Fruit fly (Drosophila melanogaster) whole organism, embryonic: ENCODE measurements around the gene Atx-1.
A peak's percentile ranks its signal among the peaks of the same experiment; 100 is the strongest.

Experiments used
- ATbp ChIP-seq: fragments of 200-800 bp; sonication (Bioruptor generic); optimal IDR thresholded peaks from 2 replicates; lab custom pipeline; 2017; ENCODE audit warnings: missing biosample characterization, mild to moderate bottlenecking, missing genetic modification characterization, missing genetic modification reagents
- Bteb2 ChIP-seq: fragments of 200-800 bp; sonication (Bioruptor generic); optimal IDR thresholded peaks from 2 replicates; lab custom pipeline; 2016; ENCODE audit warnings: missing biosample characterization, missing genetic modification characterization
- CG10565 ChIP-seq: fragments of 200-800 bp; sonication (Bioruptor generic); optimal IDR thresholded peaks from 3 replicates; lab custom pipeline; 2016; ENCODE audit warnings: missing biosample characterization, mild to moderate bottlenecking, missing genetic modification characterization
- CG11247 ChIP-seq: fragments of 200-800 bp; sonication (Bioruptor generic); IDR thresholded peaks from 2 replicates; pipeline ENCODE4 v1.3.6; 2022; ENCODE audit warnings: missing biosample characterization, missing genetic modification characterization
- CG12219 ChIP-seq: fragments of 200-800 bp; sonication (Bioruptor generic); optimal IDR thresholded peaks from 3 replicates; lab custom pipeline; 2018; ENCODE audit warnings: missing biosample characterization, mild to moderate bottlenecking, missing genetic modification characterization
- CG12769 ChIP-seq: fragments of 200-800 bp; sonication (Bioruptor generic); optimal IDR thresholded peaks from 2 replicates; lab custom pipeline; 2019; ENCODE audit warnings: missing biosample characterization, mild to moderate bottlenecking, missing genetic modification characterization, moderate library complexity
- CG13775 ChIP-seq: fragments of 200-800 bp; sonication (Bioruptor generic); optimal IDR thresholded peaks from 3 replicates; lab custom pipeline; 2017; ENCODE audit warnings: missing biosample characterization, mild to moderate bottlenecking, missing genetic modification characterization
- CG15269 ChIP-seq: fragments of 200-800 bp; sonication (Bioruptor generic); optimal IDR thresholded peaks from 2 replicates; lab custom pipeline; 2018; ENCODE audit warnings: missing biosample characterization, mild to moderate bottlenecking, missing genetic modification characterization, moderate library complexity
- CG15514 ChIP-seq: fragments of 200-800 bp; sonication (Bioruptor generic); optimal IDR thresholded peaks from 3 replicates; lab custom pipeline; 2017; ENCODE audit warnings: missing biosample characterization, missing genetic modification characterization, mild to moderate bottlenecking, moderate library complexity, missing genetic modification reagents
- CG15601 ChIP-seq: fragments of 200-800 bp; sonication (Bioruptor generic); optimal IDR thresholded peaks from 3 replicates; lab custom pipeline; 2019; ENCODE audit warnings: missing biosample characterization, mild to moderate bottlenecking, missing genetic modification characterization, moderate library complexity
- CG1792 ChIP-seq: fragments of 200-800 bp; sonication (Bioruptor generic); optimal IDR thresholded peaks from 2 replicates; lab custom pipeline; 2016; ENCODE audit warnings: missing biosample characterization, missing genetic modification characterization
- CG18599 ChIP-seq: fragments of 200-800 bp; sonication (Bioruptor generic); optimal IDR thresholded peaks from 3 replicates; lab custom pipeline; 2017; ENCODE audit warnings: missing biosample characterization, missing genetic modification characterization, mild to moderate bottlenecking, moderate library complexity, missing genetic modification reagents
- CG2875 ChIP-seq: fragments of 200-800 bp; sonication (Bioruptor generic); optimal IDR thresholded peaks from 2 replicates; lab custom pipeline; 2017; ENCODE audit warnings: missing biosample characterization, mild to moderate bottlenecking, missing genetic modification characterization, missing genetic modification reagents
- CG3163 ChIP-seq: fragments of 200-800 bp; sonication (Bioruptor generic); optimal IDR thresholded peaks from 3 replicates; lab custom pipeline; 2016; ENCODE audit warnings: missing biosample characterization, missing genetic modification characterization
- CG34224 ChIP-seq: fragments of 200-800 bp; sonication (Bioruptor generic); IDR thresholded peaks from 3 replicates; pipeline ENCODE4 v1.3.6; 2022; ENCODE audit warnings: missing biosample characterization, missing genetic modification characterization; ENCODE audit not compliant: partially characterized antibody
- CG34422 ChIP-seq: fragments of 200-800 bp; sonication (Bioruptor generic); IDR thresholded peaks from 3 replicates; pipeline ENCODE4 v1.3.6; 2022; ENCODE audit warnings: missing biosample characterization, missing genetic modification characterization
- CG3838 ChIP-seq: fragments of 200-800 bp; sonication (Bioruptor generic); optimal IDR thresholded peaks from 3 replicates; lab custom pipeline; 2016; ENCODE audit warnings: missing biosample characterization, missing genetic modification characterization
- CG6683 ChIP-seq: fragments of 200-800 bp; sonication (Bioruptor generic); optimal IDR thresholded peaks from 2 replicates; lab custom pipeline; 2017; ENCODE audit warnings: missing biosample characterization, mild to moderate bottlenecking, missing genetic modification characterization, missing genetic modification reagents
- CG6765 ChIP-seq: fragments of 200-800 bp; sonication (Bioruptor generic); optimal IDR thresholded peaks from 3 replicates; lab custom pipeline; 2017; ENCODE audit warnings: missing biosample characterization, mild to moderate bottlenecking, missing genetic modification characterization
- CG8281 ChIP-seq: fragments of 200-800 bp; sonication (Bioruptor generic); optimal IDR thresholded peaks from 2 replicates; lab custom pipeline; 2018; ENCODE audit warnings: missing biosample characterization, mild to moderate bottlenecking, missing genetic modification characterization, moderate library complexity
- Drgx ChIP-seq: fragments of 200-800 bp; sonication (Bioruptor generic); IDR thresholded peaks from 2 replicates; pipeline ENCODE4 v1.3.6; 2022; ENCODE audit warnings: missing biosample characterization, missing genetic modification characterization
- Gug ChIP-seq: fragments of 200-800 bp; sonication (Bioruptor generic); IDR thresholded peaks from 4 replicates; pipeline ENCODE4 v1.3.6; 2022; ENCODE audit warnings: missing biosample characterization, missing genetic modification characterization
- HHEX ChIP-seq: fragments of 200-800 bp; sonication (Bioruptor generic); optimal IDR thresholded peaks from 3 replicates; lab custom pipeline; 2017; ENCODE audit warnings: missing biosample characterization, mild to moderate bottlenecking, missing genetic modification characterization, missing genetic modification reagents
- Hr51 ChIP-seq, 2 experiments: fragments of 200-800 bp; sonication (Bioruptor generic); optimal IDR thresholded peaks; 2 replicates in 1 of 2; 3 replicates in 1 of 2; lab custom pipeline; 2016 to 2018; ENCODE audit warnings: missing biosample characterization in 2 of 2, missing genetic modification characterization in 2 of 2, mild to moderate bottlenecking in 1 of 2, moderate library complexity in 1 of 2
- Max ChIP-seq: fragments of 200-800 bp; sonication (Bioruptor generic); optimal IDR thresholded peaks from 2 replicates; lab custom pipeline; 2016; ENCODE audit warnings: missing biosample characterization, mild to moderate bottlenecking, missing genetic modification characterization
- Oli ChIP-seq: fragments of 200-800 bp; sonication (Bioruptor generic); optimal IDR thresholded peaks from 2 replicates; lab custom pipeline; 2018; ENCODE audit warnings: missing biosample characterization, mild to moderate bottlenecking, missing genetic modification characterization, moderate library complexity
- Pdp1 ChIP-seq, 2 experiments: fragments of 200-800 bp; sonication (Bioruptor generic); optimal IDR thresholded peaks; 3 replicates each; lab custom pipeline; 2016; ENCODE audit warnings: missing biosample characterization in 2 of 2, missing genetic modification characterization in 2 of 2, mild to moderate bottlenecking in 1 of 2, moderate library complexity in 1 of 2
- al ChIP-seq: fragments of 200-800 bp; sonication (Bioruptor generic); IDR thresholded peaks from 2 replicates; pipeline ENCODE4 v1.3.6; 2022; ENCODE audit warnings: missing biosample characterization, missing genetic modification characterization
- ash1 ChIP-seq: fragments of 200-800 bp; sonication (Bioruptor generic); optimal IDR thresholded peaks from 2 replicates; lab custom pipeline; 2018; ENCODE audit warnings: missing biosample characterization, mild to moderate bottlenecking, missing genetic modification characterization
- cg ChIP-seq: fragments of 200-800 bp; sonication (Bioruptor generic); optimal IDR thresholded peaks from 3 replicates; lab custom pipeline; 2019; ENCODE audit warnings: missing biosample characterization, mild to moderate bottlenecking, missing genetic modification characterization, moderate library complexity
- crol ChIP-seq: fragments of 200-800 bp; sonication (Bioruptor generic); IDR thresholded peaks from 2 replicates; pipeline ENCODE4 v1.3.6; 2022; ENCODE audit warnings: missing biosample characterization, missing genetic modification characterization
- emc ChIP-seq: fragments of 200-800 bp; sonication (Bioruptor generic); optimal IDR thresholded peaks from 2 replicates; lab custom pipeline; 2016; ENCODE audit warnings: missing biosample characterization, missing genetic modification characterization
- eve ChIP-seq, 2 experiments: fragments of >200 bp; optimal IDR thresholded peaks; 2 replicates each; lab custom pipeline; 2017; ENCODE audit warnings: missing biosample characterization in 2 of 2, missing genetic modification characterization in 2 of 2
- fu2 ChIP-seq: fragments of 200-800 bp; sonication (Bioruptor generic); optimal IDR thresholded peaks from 2 replicates; lab custom pipeline; 2016; ENCODE audit warnings: missing biosample characterization, missing genetic modification characterization
- gsb ChIP-seq: fragments of 200-800 bp; sonication (Bioruptor generic); IDR thresholded peaks from 2 replicates; pipeline ENCODE4 v1.3.6; 2022; ENCODE audit warnings: missing biosample characterization, missing genetic modification characterization
- jigr1 ChIP-seq: fragments of 200-800 bp; sonication (Bioruptor generic); IDR thresholded peaks from 3 replicates; pipeline ENCODE4 v1.3.6; 2022; ENCODE audit warnings: missing biosample characterization, missing genetic modification characterization
- kah ChIP-seq: fragments of 200-800 bp; sonication (Bioruptor generic); optimal IDR thresholded peaks from 2 replicates; lab custom pipeline; 2018; ENCODE audit warnings: missing biosample characterization, mild to moderate bottlenecking, missing genetic modification characterization
- lilli ChIP-seq: fragments of 200-800 bp; sonication (Bioruptor generic); optimal IDR thresholded peaks from 3 replicates; lab custom pipeline; 2016; ENCODE audit warnings: missing biosample characterization, missing genetic modification characterization
- lola ChIP-seq, 3 experiments: fragments of >200 bp in 2 of 3; fragments of 200-800 bp in 1 of 3; sonication (Bioruptor generic) in 1 of 3; optimal IDR thresholded peaks; 2 replicates each; lab custom pipeline; 2017 to 2019; ENCODE audit warnings: missing biosample characterization in 3 of 3, missing genetic modification characterization in 3 of 3, mild to moderate bottlenecking in 1 of 3, moderate library complexity in 1 of 3
- nerfin-2 ChIP-seq: fragments of 200-800 bp; sonication (Bioruptor generic); IDR thresholded peaks from 2 replicates; pipeline ENCODE4 v1.3.6; 2022; ENCODE audit warnings: missing biosample characterization, missing genetic modification characterization; ENCODE audit not compliant: partially characterized antibody
- nom ChIP-seq: fragments of 200-800 bp; sonication (Bioruptor generic); optimal IDR thresholded peaks from 2 replicates; lab custom pipeline; 2017; ENCODE audit warnings: missing biosample characterization, missing genetic modification characterization, mild to moderate bottlenecking, moderate library complexity, missing genetic modification reagents
- odd ChIP-seq: fragments of 200-800 bp; sonication (Bioruptor generic); optimal IDR thresholded peaks from 2 replicates; lab custom pipeline; 2017; ENCODE audit warnings: missing biosample characterization, mild to moderate bottlenecking, missing genetic modification characterization
- pfk ChIP-seq: fragments of 200-800 bp; sonication (Bioruptor generic); optimal IDR thresholded peaks from 2 replicates; lab custom pipeline; 2018; ENCODE audit warnings: missing biosample characterization, mild to moderate bottlenecking, missing genetic modification characterization, moderate library complexity
- psq ChIP-seq: fragments of 200-800 bp; sonication (Bioruptor generic); optimal IDR thresholded peaks from 2 replicates; lab custom pipeline; 2017; ENCODE audit warnings: missing biosample characterization, missing genetic modification characterization
- pum ChIP-seq: fragments of 200-800 bp; sonication (Bioruptor generic); optimal IDR thresholded peaks from 2 replicates; lab custom pipeline; 2016; ENCODE audit warnings: missing biosample characterization, missing genetic modification characterization
- sob ChIP-seq: fragments of 200-800 bp; sonication (Bioruptor generic); IDR thresholded peaks from 2 replicates; pipeline ENCODE4 v1.3.6; 2022; ENCODE audit warnings: missing biosample characterization, missing genetic modification characterization
- vfl ChIP-seq: fragments of 200-800 bp; sonication (Bioruptor generic); optimal IDR thresholded peaks from 2 replicates; lab custom pipeline; 2016; ENCODE audit warnings: missing biosample characterization, missing genetic modification characterization

Gene Atx-1

DNA sequence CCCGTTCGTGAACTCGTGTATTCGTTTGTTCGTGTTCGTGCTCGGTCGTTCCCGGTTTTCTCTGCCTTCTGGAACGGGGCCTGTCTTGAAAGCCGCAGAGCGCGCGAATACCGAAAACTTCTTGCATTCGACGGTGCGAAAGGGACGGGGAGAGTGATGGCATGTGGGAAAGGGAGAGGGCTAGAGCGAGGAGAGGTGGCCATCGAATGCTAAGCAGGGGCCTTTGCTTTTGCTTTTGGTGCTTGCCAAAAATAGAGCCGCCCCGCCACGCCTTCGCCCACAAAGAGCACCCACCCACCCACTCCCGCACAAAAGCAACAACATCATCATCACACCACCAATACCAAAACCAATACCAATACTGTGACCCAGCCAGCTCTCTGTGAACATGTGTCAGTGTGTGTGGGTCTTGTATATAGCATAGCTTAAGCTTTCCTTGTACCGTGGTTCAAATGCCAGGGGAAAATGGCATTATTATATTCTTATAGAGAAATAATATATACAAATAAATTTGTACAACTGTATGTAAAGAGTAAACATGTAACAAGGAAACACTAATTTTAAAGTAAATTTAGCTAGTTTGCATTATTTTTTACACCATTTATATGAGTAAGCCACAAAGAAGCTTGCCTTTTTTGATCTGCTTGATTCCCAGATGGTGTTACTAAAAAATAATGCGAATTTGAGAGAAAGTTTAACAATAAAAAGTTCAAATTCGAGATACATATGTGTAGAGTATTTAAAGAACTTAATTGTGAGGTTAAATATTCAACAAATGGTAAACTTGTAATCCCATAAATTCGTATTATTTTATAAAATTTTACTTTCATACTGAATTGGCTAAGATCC, 44.4 kb downstream of the Atx-1 start, which contains the start of gene CG14434 (continued):
- no peak for TF ChIP-seq CG11247
- peak; percentile 12 for TF ChIP-seq fu2
- TF ChIP-seq Oli = peak; percentile 91
- no peak for TF ChIP-seq ash1 (GFP tag; lab: Kevin White, UChicago)
- no peak for TF ChIP-seq CG10565 (GFP tag; lab: Kevin White, UChicago)
- no peak for TF ChIP-seq CG34224 (GFP tag; lab: Robert Waterston, UW)
- TF ChIP-seq CG8281 = peak; percentile 49
- TF ChIP-seq CG3163 (GFP tag; lab: Kevin White, UChicago) = no peak
- peak; percentile 77 for TF ChIP-seq CG6765 (GFP tag; lab: Kevin White, UChicago)
- TF ChIP-seq Pdp1 (GFP tag; optimal IDR thresholded peaks at IDR 0.05; lab: Kevin White, UChicago) = peak; percentile 34 to 72
- peak; percentile 76 for TF ChIP-seq CG15601
- TF ChIP-seq CG15269 (tag; lab: Kevin White, UChicago) = peak; percentile 81
- peak; percentile 23 for TF ChIP-seq CG12219
- TF ChIP-seq CG2875 (GFP tag; lab: Kevin White, UChicago) = peak; percentile 77
- peak; percentile 29 for TF ChIP-seq pum
- TF ChIP-seq CG12769 (tag; lab: Kevin White, UChicago) = peak; percentile 59
- TF ChIP-seq CG13775 (GFP tag; lab: Kevin White, UChicago) = peak; percentile 88
- TF ChIP-seq CG15514 (GFP tag; lab: Kevin White, UChicago) = peak; percentile 33
- TF ChIP-seq crol = peak; percentile 83
- TF ChIP-seq Hr51 (GFP tag; optimal IDR thresholded peaks at IDR 0.05; lab: Kevin White, UChicago) = peak; percentile 21 to 84
- TF ChIP-seq CG3838 = peak; percentile 40
- no peak for TF ChIP-seq pfk (GFP tag; lab: Kevin White, UChicago)
- peak; percentile 75 for TF ChIP-seq cg (GFP tag; lab: Kevin White, UChicago)
- peak; percentile 31 for TF ChIP-seq CG1792 (GFP tag; lab: Kevin White, UChicago)
- TF ChIP-seq vfl (GFP tag; lab: Kevin White, UChicago) = peak; percentile 1
- TF ChIP-seq Gug (GFP tag; lab: Robert Waterston, UW) = peak; percentile 49; the same call in 3 of the 4 replicates
- TF ChIP-seq CG6683 = peak; percentile 42
- peak; percentile 74 for TF ChIP-seq lilli
- TF ChIP-seq nerfin-2 (GFP tag; lab: Robert Waterston, UW) = no peak
- peak; percentile 77 for TF ChIP-seq HHEX (GFP tag; lab: Kevin White, UChicago)
- TF ChIP-seq CG34422 (GFP tag; lab: Robert Waterston, UW) = peak; percentile 69; the same call in 2 of the 3 replicates
- TF ChIP-seq nom = no peak
- peak in 1 of 2 experiments; percentile 94 for TF ChIP-seq eve (GFP tag; optimal IDR thresholded peaks at IDR 0.05; lab: Kevin White, UChicago)
- TF ChIP-seq lola (GFP tag; optimal IDR thresholded peaks at IDR 0.05; lab: Kevin White, UChicago) = peak in 2 of 3 experiments; percentile 14 to 94
- TF ChIP-seq emc = no peak
- TF ChIP-seq CG18599 (GFP tag; lab: Kevin White, UChicago) = peak; percentile 78
- TF ChIP-seq sob = no peak; the same call in 1 of the 2 replicates
- peak; percentile 76 for TF ChIP-seq Max (GFP tag; lab: Kevin White, UChicago)
- peak; percentile 86 for TF ChIP-seq odd (GFP tag; lab: Kevin White, UChicago)
- 0 out of 2 replicates have a peak, but pooled peaks have one; percentile 24 for TF ChIP-seq al (GFP tag; lab: Robert Waterston, UW)
- peak; percentile 45 for TF ChIP-seq Bteb2 (GFP tag; lab: Kevin White, UChicago)
- TF ChIP-seq jigr1 = 0 out of 3 replicates have a peak, but pooled peaks have one; percentile 13
- TF ChIP-seq Drgx (GFP tag; lab: Robert Waterston, UW) = no peak
- no peak for TF ChIP-seq psq (GFP tag; lab: Kevin White, UChicago)
- TF ChIP-seq kah = peak; percentile 34
- peak; percentile 60 for TF ChIP-seq ATbp
- no peak for TF ChIP-seq gsb (GFP tag; lab: Robert Waterston, UW)
